Worm (Caenorhabditis elegans) whole organism, young adult: ENCODE measurements around the gene csn-6.

ENCODE experiments used
- B0019.2 ChIP-seq: fragments of 200-800 bp; sonication (Bioruptor generic); conservative IDR thresholded peaks from 2 replicates; pipeline ENCODE4 v1.3.6; 2022; ENCODE audit warnings: missing genetic modification reagents, missing genetic modification characterization, missing compliant biosample characterization
- B0336.3 ChIP-seq: fragments of 200-800 bp; sonication (Bioruptor generic); IDR thresholded peaks from 2 replicates; pipeline ENCODE4 v1.3.6; 2022; ENCODE audit warnings: missing genetic modification characterization, missing compliant biosample characterization
- F22D6.2 ChIP-seq: sonication (generic microtip); optimal IDR thresholded peaks from 2 replicates; lab custom pipeline; 2016; ENCODE audit warnings: mild to moderate bottlenecking, missing genetic modification characterization, missing compliant biosample characterization
- F23B12.7 ChIP-seq: sonication (generic microtip); optimal IDR thresholded peaks from 2 replicates; lab custom pipeline; 2017; ENCODE audit warnings: missing genetic modification characterization, mild to moderate bottlenecking, missing compliant biosample characterization, antibody characterized with exemption, moderate library complexity; ENCODE audit not compliant: insufficient read depth
- F33H1.4 ChIP-seq: fragments of 200-800 bp; sonication (Bioruptor generic); IDR thresholded peaks from 2 replicates; pipeline ENCODE4 v1.3.6; 2022; ENCODE audit warnings: missing genetic modification reagents, missing genetic modification characterization, missing compliant biosample characterization
- F57A8.1 ChIP-seq: fragments of 200-800 bp; sonication (Bioruptor generic); optimal IDR thresholded peaks from 2 replicates; lab custom pipeline; 2018; ENCODE audit warnings: mild to moderate bottlenecking, missing genetic modification characterization, moderate library complexity, missing compliant biosample characterization
- Y53G8AR.9 ChIP-seq: fragments of 200-800 bp; sonication (Bioruptor generic); conservative IDR thresholded peaks from 2 replicates; pipeline ENCODE4 v1.3.6; 2022; ENCODE audit warnings: missing genetic modification reagents, missing genetic modification characterization, missing compliant biosample characterization
- Y67H2A.10 ChIP-seq: fragments of 200-800 bp; sonication (Bioruptor generic); conservative IDR thresholded peaks from 2 replicates; pipeline ENCODE4 v1.3.6; 2022; ENCODE audit warnings: missing genetic modification reagents, missing genetic modification characterization, missing compliant biosample characterization
- Y95B8A.8 ChIP-seq: fragments of 200-800 bp; sonication (Bioruptor generic); IDR thresholded peaks from 2 replicates; pipeline ENCODE4 v1.3.6; 2022; ENCODE audit warnings: missing genetic modification reagents, missing genetic modification characterization, missing compliant biosample characterization
- ZK185.1 ChIP-seq: sonication (generic microtip); optimal IDR thresholded peaks from 2 replicates; lab custom pipeline; 2016; ENCODE audit warnings: mild to moderate bottlenecking, missing genetic modification characterization, missing compliant biosample characterization; ENCODE audit not compliant: poor library complexity, severe bottlenecking
- akir-1 ChIP-seq: fragments of 200-800 bp; sonication (Bioruptor generic); optimal IDR thresholded peaks from 2 replicates; lab custom pipeline; 2018; ENCODE audit warnings: mild to moderate bottlenecking, missing genetic modification characterization, moderate library complexity, missing compliant biosample characterization
- atf-7 ChIP-seq: sonication (generic microtip); optimal IDR thresholded peaks from 2 replicates; lab custom pipeline; 2017; ENCODE audit warnings: mild to moderate bottlenecking, missing genetic modification characterization, missing compliant biosample characterization
- athp-1 ChIP-seq: sonication (generic microtip); optimal IDR thresholded peaks from 2 replicates; lab custom pipeline; 2017; ENCODE audit warnings: mild to moderate bottlenecking, missing genetic modification characterization, missing compliant biosample characterization
- cebp-1 ChIP-seq, 2 experiments: fragments of 200-800 bp in 1 of 2; sonication (Bioruptor generic) in 1 of 2; sonication (generic microtip) in 1 of 2; IDR thresholded peaks in 1 of 2; optimal IDR thresholded peaks in 1 of 2; 2 replicates each; pipeline versions ENCODE4 v1.3.6 to Lab custom; 2017 to 2022; ENCODE audit warnings: missing compliant biosample characterization in 2 of 2, missing genetic modification characterization in 2 of 2, mild to moderate bottlenecking in 1 of 2, missing genetic modification reagents in 1 of 2, moderate library complexity in 1 of 2
- cebp-2 ChIP-seq: fragments of 200-800 bp; sonication (Bioruptor generic); IDR thresholded peaks from 2 replicates; pipeline ENCODE4 v1.3.6; 2022; ENCODE audit warnings: missing genetic modification characterization, missing compliant biosample characterization
- ceh-79 ChIP-seq: sonication (generic microtip); optimal IDR thresholded peaks from 2 replicates; lab custom pipeline; 2017; ENCODE audit warnings: mild to moderate bottlenecking, missing genetic modification characterization, missing compliant biosample characterization
- chd-7 ChIP-seq: sonication (generic microtip); optimal IDR thresholded peaks from 2 replicates; lab custom pipeline; 2016; ENCODE audit warnings: mild to moderate bottlenecking, missing genetic modification characterization, moderate library complexity, missing compliant biosample characterization
- dox-1 ChIP-seq: fragments of 200-800 bp; sonication (Bioruptor generic); IDR thresholded peaks from 2 replicates; pipeline ENCODE4 v1.3.6; 2022; ENCODE audit warnings: missing genetic modification reagents, missing genetic modification characterization, missing compliant biosample characterization
- egl-44 ChIP-seq: fragments of 200-800 bp; sonication (Bioruptor generic); IDR thresholded peaks from 2 replicates; pipeline ENCODE4 v1.3.6; 2022; ENCODE audit warnings: missing genetic modification reagents, missing genetic modification characterization, missing compliant biosample characterization
- ets-4 ChIP-seq: fragments of 200-800 bp; sonication (Bioruptor generic); optimal IDR thresholded peaks from 2 replicates; lab custom pipeline; 2018; ENCODE audit warnings: mild to moderate bottlenecking, missing genetic modification characterization, missing compliant biosample characterization
- gei-17 ChIP-seq: fragments of 200-800 bp; sonication (Bioruptor generic); optimal IDR thresholded peaks from 2 replicates; lab custom pipeline; 2018; ENCODE audit warnings: mild to moderate bottlenecking, missing genetic modification characterization, missing compliant biosample characterization
- hmg-1.2 ChIP-seq: fragments of 200-800 bp; sonication (Bioruptor generic); IDR thresholded peaks from 2 replicates; pipeline ENCODE4 v1.3.6; 2022; ENCODE audit warnings: missing genetic modification reagents, missing genetic modification characterization, missing compliant biosample characterization
- let-526 ChIP-seq: fragments of 200-800 bp; sonication (Bioruptor generic); IDR thresholded peaks from 2 replicates; pipeline ENCODE4 v1.3.6; 2022; ENCODE audit warnings: missing genetic modification reagents, missing genetic modification characterization, missing compliant biosample characterization
- let-607 ChIP-seq, 2 experiments: fragments of 200-800 bp in 1 of 2; sonication (Bioruptor generic) in 1 of 2; sonication (generic microtip) in 1 of 2; optimal IDR thresholded peaks; 2 replicates each; lab custom pipeline; 2016 to 2018; ENCODE audit warnings: mild to moderate bottlenecking in 2 of 2, missing compliant biosample characterization in 2 of 2, missing genetic modification characterization in 2 of 2, moderate library complexity in 2 of 2, missing genotype in 1 of 2
- lin-40 ChIP-seq: sonication (generic microtip); optimal IDR thresholded peaks from 2 replicates; lab custom pipeline; 2016; ENCODE audit warnings: missing genetic modification characterization, mild to moderate bottlenecking, missing compliant biosample characterization, missing genotype, missing genetic modification reagents
- lir-1 ChIP-seq: fragments of 200-800 bp; sonication (Bioruptor generic); conservative IDR thresholded peaks from 2 replicates; pipeline ENCODE4 v1.3.6; 2022; ENCODE audit warnings: missing genetic modification reagents, missing genetic modification characterization, missing compliant biosample characterization
- madf-10 ChIP-seq: sonication (generic microtip); optimal IDR thresholded peaks from 2 replicates; lab custom pipeline; 2016; ENCODE audit warnings: mild to moderate bottlenecking, missing genetic modification characterization, missing compliant biosample characterization
- madf-6 ChIP-seq: fragments of 200-800 bp; sonication (Bioruptor generic); IDR thresholded peaks from 2 replicates; pipeline ENCODE4 v1.3.6; 2022; ENCODE audit warnings: missing genetic modification reagents, missing genetic modification characterization, missing compliant biosample characterization
- mcd-1 ChIP-seq: fragments of 200-800 bp; sonication (Bioruptor generic); IDR thresholded peaks from 2 replicates; pipeline ENCODE4 v1.3.6; 2022; ENCODE audit warnings: missing genetic modification reagents, missing genetic modification characterization, missing compliant biosample characterization
- mxl-1 ChIP-seq: sonication (generic microtip); optimal IDR thresholded peaks from 2 replicates; lab custom pipeline; 2016; ENCODE audit warnings: missing genetic modification characterization, missing compliant biosample characterization
- nfya-1 ChIP-seq: sonication (generic microtip); optimal IDR thresholded peaks from 2 replicates; lab custom pipeline; 2017; ENCODE audit warnings: antibody characterized with exemption, missing compliant biosample characterization, missing genetic modification characterization, borderline replicate concordance; ENCODE audit not compliant: insufficient read depth
- nfya-2 ChIP-seq: fragments of 200-800 bp; sonication (Bioruptor generic); IDR thresholded peaks from 2 replicates; pipeline ENCODE4 v1.3.6; 2022; ENCODE audit warnings: missing genetic modification reagents, missing genetic modification characterization, missing compliant biosample characterization
- nfyb-1 ChIP-seq: fragments of 200-800 bp; sonication (Bioruptor generic); IDR thresholded peaks from 2 replicates; pipeline ENCODE4 v1.3.6; 2022; ENCODE audit warnings: missing genetic modification reagents, missing genetic modification characterization, missing compliant biosample characterization
- nhr-27 ChIP-seq: fragments of 200-800 bp; sonication (Bioruptor generic); optimal IDR thresholded peaks from 2 replicates; lab custom pipeline; 2018; ENCODE audit warnings: mild to moderate bottlenecking, missing genetic modification characterization, moderate library complexity, missing compliant biosample characterization
- nhr-80 ChIP-seq: sonication (generic microtip); optimal IDR thresholded peaks from 2 replicates; lab custom pipeline; 2016; ENCODE audit warnings: missing genetic modification characterization, missing compliant biosample characterization
- nhr-90 ChIP-seq: sonication (generic microtip); optimal IDR thresholded peaks from 2 replicates; lab custom pipeline; 2016; ENCODE audit warnings: missing genotype, mild to moderate bottlenecking, missing genetic modification characterization, missing compliant biosample characterization
- pha-4 ChIP-seq: fragments of 150-350 bp; sonication (generic microtip); optimal IDR thresholded peaks from 2 replicates; lab custom pipeline; 2014; ENCODE audit warnings: missing biosample characterization, missing genetic modification reagents, missing genetic modification characterization
- sptf-2 ChIP-seq: fragments of 200-800 bp; sonication (Bioruptor generic); optimal IDR thresholded peaks from 2 replicates; lab custom pipeline; 2018; ENCODE audit warnings: mild to moderate bottlenecking, missing genetic modification characterization, missing compliant biosample characterization
- tbp1 ChIP-seq: fragments of 200-800 bp; sonication (Bioruptor generic); optimal IDR thresholded peaks from 2 replicates; lab custom pipeline; 2018; ENCODE audit warnings: mild to moderate bottlenecking, missing genetic modification characterization, missing compliant biosample characterization
- unc-130 ChIP-seq: sonication (generic microtip); optimal IDR thresholded peaks from 2 replicates; lab custom pipeline; 2016; ENCODE audit warnings: missing genetic modification reagents, missing genetic modification characterization, missing compliant biosample characterization
- unc-62 ChIP-seq: fragments of 150-350 bp; optimal IDR thresholded peaks from 2 replicates; lab custom pipeline; 2014; ENCODE audit warnings: missing biosample characterization, missing genetic modification reagents, missing genetic modification characterization
- ztf-22 ChIP-seq: fragments of 200-800 bp; sonication (Bioruptor generic); optimal IDR thresholded peaks from 2 replicates; lab custom pipeline; 2018; ENCODE audit warnings: mild to moderate bottlenecking, missing genetic modification characterization, moderate library complexity, missing compliant biosample characterization
- ztf-25 ChIP-seq: fragments of 200-800 bp; sonication (Bioruptor generic); IDR thresholded peaks from 2 replicates; pipeline ENCODE4 v1.3.6; 2022; ENCODE audit warnings: missing genetic modification reagents, missing genetic modification characterization, missing compliant biosample characterization
- ztf-26 ChIP-seq: sonication (generic microtip); optimal IDR thresholded peaks from 2 replicates; lab custom pipeline; 2017; ENCODE audit warnings: missing genetic modification characterization, missing compliant biosample characterization
- ztf-3 ChIP-seq: fragments of 200-800 bp; sonication (Bioruptor generic); optimal IDR thresholded peaks from 2 replicates; lab custom pipeline; 2018; ENCODE audit warnings: mild to moderate bottlenecking, missing genetic modification characterization, missing compliant biosample characterization

csn-6 gene

ce11 chrIV:13313156-13313555 is 12.5 kb downstream of the csn-6 start (continued):
- no peak for TF ChIP-seq ztf-25 (GFP tag; lab: Robert Waterston, UW)
- no peak for TF ChIP-seq Y67H2A.10
- no peak for TF ChIP-seq F33H1.4 (GFP tag; lab: Robert Waterston, UW)
- no peak for TF ChIP-seq akir-1 (GFP tag; lab: Kevin White, UChicago)
- no peak for TF ChIP-seq mcd-1 (GFP tag; lab: Robert Waterston, UW)
- no peak for TF ChIP-seq B0019.2 (GFP tag; lab: Robert Waterston, UW)
- no peak for TF ChIP-seq Y95B8A.8 (GFP tag; lab: Robert Waterston, UW)
- TF ChIP-seq ets-4 (GFP tag; lab: Kevin White, UChicago), result no peak
- peak; percentile 1 for TF ChIP-seq lin-40

ce11 chrIV:13314181-13314580 is 13.6 kb downstream of the csn-6 start:
- TF ChIP-seq ztf-3 (GFP tag; lab: Kevin White, UChicago) (no peak), let-526 (GFP tag; lab: Robert Waterston, UW) (no peak; the same call in 1 of the 2 replicates), cebp-1 (GFP tag; IDR thresholded peaks at IDR 0.05; lab: Robert Waterston, UW) (no peak), cebp-1 (tag; optimal IDR thresholded peaks at IDR 0.05; lab: Kevin White, UChicago) (peak; percentile 37), hmg-1.2 (GFP tag; lab: Robert Waterston, UW) (peak; percentile 13; the same call in 1 of the 2 replicates), madf-6 (no peak), atf-7 (tag; lab: Kevin White, UChicago) (peak; percentile 53), nfyb-1 (GFP tag; lab: Robert Waterston, UW) (peak; percentile 74), cebp-2 (GFP tag; lab: Robert Waterston, UW) (0 out of 2 replicates have a peak, but pooled peaks have one; percentile 71), nhr-80 (peak; percentile 95), egl-44 (GFP tag; lab: Robert Waterston, UW) (0 out of 2 replicates have a peak, but pooled peaks have one; percentile 39), gei-17 (GFP tag; lab: Kevin White, UChicago) (no peak), F23B12.7 (tag; lab: Kevin White, UChicago) (peak; percentile 8), lir-1 (no peak), pha-4 (tag; lab: Kevin White, UChicago) (peak; percentile 91), lin-40 (peak; percentile 26), Y53G8AR.9 (0 out of 2 replicates have a peak, but pooled peaks have one; percentile 40), sptf-2 (GFP tag; lab: Kevin White, UChicago) (no peak), unc-130 (GFP tag; lab: Kevin White, UChicago) (no peak), F57A8.1 (GFP tag; lab: Kevin White, UChicago) (no peak), let-607 (tag; optimal IDR thresholded peaks at IDR 0.05; lab: Kevin White, UChicago) (peak in 1 of 2 experiments; percentile 8), athp-1 (no peak), madf-10 (peak; percentile 22), nfya-1 (tag; lab: Kevin White, UChicago) (no peak), B0336.3 (GFP tag; lab: Robert Waterston, UW) (peak; percentile 51; the same call in 1 of the 2 replicates), ZK185.1 (tag; lab: Kevin White, UChicago) (peak; percentile 28), mxl-1 (tag; lab: Kevin White, UChicago) (no peak), ceh-79 (tag; lab: Kevin White, UChicago) (no peak), F22D6.2 (tag; lab: Kevin White, UChicago) (no peak), ztf-26 (peak; percentile 3), nfya-2 (GFP tag; lab: Robert Waterston, UW) (no peak), chd-7 (tag; lab: Kevin White, UChicago) (peak; percentile 46), ztf-22 (GFP tag; lab: Kevin White, UChicago) (peak; percentile 27), nhr-90 (tag; lab: Kevin White, UChicago) (peak; percentile 16), tbp1 (peak; percentile 38), dox-1 (GFP tag; lab: Robert Waterston, UW) (peak; percentile 59), B0019.2 (GFP tag; lab: Robert Waterston, UW) (no peak), nhr-27 (tag; lab: Kevin White, UChicago) (no peak), unc-62 (peak; percentile 44)
